Fruit fly (Drosophila melanogaster): ENCODE results near the gene Cdc7.

dm6 chrX:6612509-6612908 lies 41.8 kb upstream of the Cdc7 start:
- TF ChIP-seq Myc (optimal IDR thresholded peaks at IDR 0.05) (no peak), psq (optimal IDR thresholded peaks at IDR 0.05) (no peak), ttk (optimal IDR thresholded peaks at IDR 0.05) (no peak), Sin3A (optimal IDR thresholded peaks at IDR 0.05) (no peak)
